Worm (Caenorhabditis elegans): ENCODE data around the gene B0228.7.

The B0228.7 gene

DNA sequence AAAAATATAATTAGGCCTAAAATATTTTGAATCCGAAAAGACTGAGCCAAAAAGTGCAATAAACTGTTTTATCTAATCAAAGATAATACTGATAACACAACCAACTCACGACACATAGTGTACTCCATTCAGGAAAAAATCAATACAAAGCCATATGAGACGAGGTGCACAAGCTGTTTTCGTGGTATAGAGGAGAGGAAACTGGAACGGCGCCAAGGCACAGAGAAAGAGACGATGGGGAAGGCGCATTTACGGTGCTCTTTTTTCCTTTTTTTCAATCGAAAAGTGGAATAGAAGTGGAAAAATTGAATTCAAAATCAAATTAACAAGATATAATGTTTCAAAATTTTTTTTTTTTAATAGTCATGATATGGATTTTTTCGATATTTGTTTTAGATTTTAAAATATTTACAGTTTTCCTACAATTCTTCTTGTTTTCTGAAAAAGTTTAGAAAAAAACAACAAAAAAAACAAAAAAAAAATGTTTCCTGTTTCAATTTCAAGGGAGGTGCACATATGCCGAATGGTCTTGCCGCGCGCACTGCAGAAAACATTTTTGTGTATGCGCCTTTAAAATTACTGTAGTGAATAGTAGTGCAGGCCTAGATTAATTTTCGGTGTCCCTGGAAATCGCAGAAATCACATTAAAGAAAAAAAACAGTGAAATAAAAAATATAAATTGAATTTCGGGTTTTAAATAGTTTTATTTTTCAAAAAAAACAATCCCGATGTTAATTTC lies at the start of gene B0228.7:
Gene B0228.7 (minus strand): TSS at position 627 of the 739 bp plus-strand sequence.
- TF ChIP-seq med-1 (GFP tag; optimal IDR thresholded peaks at IDR 0.05; ENCODE audit: insufficient read depth) = no peak
- no peak for TF ChIP-seq tab-1 (GFP tag; IDR thresholded peaks at IDR 0.05)
- no peak for TF ChIP-seq T22C8.4 (GFP tag; IDR thresholded peaks at IDR 0.05)
- no peak for TF ChIP-seq cog-1 (tag; optimal IDR thresholded peaks at IDR 0.05)
- TF ChIP-seq ref-1 (GFP tag; conservative IDR thresholded peaks at IDR 0.05) = no peak
- no peak for TF ChIP-seq ztf-29 (GFP tag; IDR thresholded peaks at IDR 0.05)
- TF ChIP-seq klf-2 (GFP tag; conservative IDR thresholded peaks at IDR 0.05) = no peak
- TF ChIP-seq ztf-23 (GFP tag; IDR thresholded peaks at IDR 0.05) = no peak
- TF ChIP-seq flt-1 (GFP tag; IDR thresholded peaks at IDR 0.05) = no peak

DNA sequence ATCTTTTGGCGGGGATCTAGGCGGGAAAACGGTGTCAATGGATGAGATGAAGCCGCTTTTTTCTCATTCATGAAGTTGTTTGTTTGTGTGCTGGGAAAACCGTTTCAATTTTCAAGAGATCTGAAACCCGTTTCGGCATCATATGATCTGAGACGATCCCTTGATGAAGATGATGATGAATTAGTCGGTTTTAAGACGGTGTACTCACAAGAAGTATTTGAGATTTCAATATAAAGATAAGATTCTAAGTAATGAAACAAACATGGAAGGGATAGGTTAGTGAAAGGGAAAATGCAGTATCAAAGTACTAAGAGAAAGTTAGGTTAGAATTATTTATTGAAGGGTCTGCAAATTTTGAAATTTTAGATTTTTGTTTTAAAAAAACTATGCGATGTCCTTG lies 49.3 kb upstream of the B0228.7 start:
- TF ChIP-seq flt-1 (GFP tag; IDR thresholded peaks at IDR 0.05) (no peak), ref-1 (GFP tag; conservative IDR thresholded peaks at IDR 0.05) (no peak), T22C8.4 (GFP tag; IDR thresholded peaks at IDR 0.05) (no peak), klf-2 (GFP tag; conservative IDR thresholded peaks at IDR 0.05) (no peak), med-1 (GFP tag; optimal IDR thresholded peaks at IDR 0.05; ENCODE audit: insufficient read depth) (no peak), ztf-29 (GFP tag; IDR thresholded peaks at IDR 0.05) (no peak), cog-1 (tag; optimal IDR thresholded peaks at IDR 0.05) (no peak), tab-1 (GFP tag; IDR thresholded peaks at IDR 0.05) (no peak), ztf-23 (GFP tag; IDR thresholded peaks at IDR 0.05) (no peak)

DNA sequence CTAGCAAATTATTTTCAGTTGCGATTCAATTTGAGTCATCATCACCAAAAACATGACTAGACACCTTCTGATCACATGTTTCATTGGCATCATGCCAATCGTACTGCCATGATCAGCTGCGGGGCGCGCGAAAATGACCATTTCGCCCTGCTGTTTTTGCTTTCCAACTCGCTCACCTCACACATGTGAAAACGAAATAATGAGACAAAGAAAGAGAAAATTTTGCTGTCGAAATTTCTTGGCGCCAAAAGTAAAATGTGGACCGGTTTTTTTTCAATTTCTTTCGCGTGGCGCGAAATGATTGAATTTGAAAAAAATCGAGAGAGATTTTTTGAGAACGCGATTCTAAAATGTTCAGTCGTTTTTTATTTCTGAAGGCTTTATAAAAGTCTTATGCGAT lies 48.0 kb upstream of the B0228.7 start:
- TF ChIP-seq ref-1 (GFP tag; conservative IDR thresholded peaks at IDR 0.05) (no peak), klf-2 (GFP tag; conservative IDR thresholded peaks at IDR 0.05) (no peak), tab-1 (GFP tag; IDR thresholded peaks at IDR 0.05) (no peak), ztf-23 (GFP tag; IDR thresholded peaks at IDR 0.05) (no peak), med-1 (GFP tag; optimal IDR thresholded peaks at IDR 0.05; ENCODE audit: insufficient read depth) (no peak), cog-1 (tag; optimal IDR thresholded peaks at IDR 0.05) (no peak), ztf-29 (GFP tag; IDR thresholded peaks at IDR 0.05) (no peak), flt-1 (GFP tag; IDR thresholded peaks at IDR 0.05) (no peak), T22C8.4 (GFP tag; IDR thresholded peaks at IDR 0.05) (no peak)

DNA sequence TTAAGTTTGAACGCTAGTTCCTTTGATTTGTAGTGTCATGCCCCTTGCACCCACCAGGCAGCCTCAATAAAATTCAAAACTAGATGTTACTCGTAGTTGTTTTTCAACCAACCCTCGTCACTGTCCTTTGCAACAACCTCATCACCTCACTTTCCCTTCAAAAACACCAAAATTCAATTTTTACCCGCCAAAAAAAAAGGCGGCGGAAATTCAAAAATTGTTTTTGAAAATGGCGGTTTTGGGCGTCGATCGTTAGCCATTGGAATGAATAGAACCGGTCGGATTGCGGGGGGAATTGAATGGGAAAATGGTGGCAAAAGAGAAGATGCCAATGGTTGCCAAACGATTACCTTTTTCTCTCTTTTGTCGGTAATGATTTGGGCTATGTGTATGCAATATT lies 47.2 kb upstream of the B0228.7 start:
- TF ChIP-seq T22C8.4 (GFP tag; IDR thresholded peaks at IDR 0.05) = no peak
- no peak for TF ChIP-seq ref-1 (GFP tag; conservative IDR thresholded peaks at IDR 0.05)
- no peak for TF ChIP-seq klf-2 (GFP tag; conservative IDR thresholded peaks at IDR 0.05)
- TF ChIP-seq ztf-23 (GFP tag; IDR thresholded peaks at IDR 0.05) = no peak
- no peak for TF ChIP-seq ztf-29 (GFP tag; IDR thresholded peaks at IDR 0.05)
- TF ChIP-seq flt-1 (GFP tag; IDR thresholded peaks at IDR 0.05) = no peak
- TF ChIP-seq tab-1 (GFP tag; IDR thresholded peaks at IDR 0.05) = no peak
- TF ChIP-seq med-1 (GFP tag; optimal IDR thresholded peaks at IDR 0.05; ENCODE audit: insufficient read depth) = no peak
- TF ChIP-seq cog-1 (tag; optimal IDR thresholded peaks at IDR 0.05) = no peak

DNA sequence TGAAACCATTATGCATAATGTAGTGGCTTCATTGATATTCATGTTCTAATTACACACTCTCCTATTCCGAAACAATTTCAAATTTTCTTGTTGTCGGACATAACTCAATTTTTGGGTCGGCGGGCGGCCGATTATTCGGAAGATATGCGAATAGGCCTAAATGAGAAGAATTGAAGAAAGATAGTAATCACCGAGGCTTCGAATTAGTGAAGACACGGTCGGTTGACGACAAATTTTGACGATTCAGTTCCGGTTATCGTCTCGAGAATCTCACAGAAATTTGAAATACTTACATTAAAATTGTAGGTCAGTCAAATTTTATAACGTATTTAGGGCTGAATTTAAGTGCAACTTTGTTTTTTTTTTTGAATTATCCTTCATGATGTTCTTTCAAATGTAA lies 44.4 kb upstream of the B0228.7 start:
- TF ChIP-seq ztf-23 (GFP tag; IDR thresholded peaks at IDR 0.05) = no peak
- no peak for TF ChIP-seq flt-1 (GFP tag; IDR thresholded peaks at IDR 0.05)
- no peak for TF ChIP-seq ref-1 (GFP tag; conservative IDR thresholded peaks at IDR 0.05)
- no peak for TF ChIP-seq T22C8.4 (GFP tag; IDR thresholded peaks at IDR 0.05)
- TF ChIP-seq klf-2 (GFP tag; conservative IDR thresholded peaks at IDR 0.05) = no peak
- TF ChIP-seq tab-1 (GFP tag; IDR thresholded peaks at IDR 0.05) = no peak
- no peak for TF ChIP-seq cog-1 (tag; optimal IDR thresholded peaks at IDR 0.05)
- no peak for TF ChIP-seq med-1 (GFP tag; optimal IDR thresholded peaks at IDR 0.05; ENCODE audit: insufficient read depth)
- TF ChIP-seq ztf-29 (GFP tag; IDR thresholded peaks at IDR 0.05) = no peak

DNA sequence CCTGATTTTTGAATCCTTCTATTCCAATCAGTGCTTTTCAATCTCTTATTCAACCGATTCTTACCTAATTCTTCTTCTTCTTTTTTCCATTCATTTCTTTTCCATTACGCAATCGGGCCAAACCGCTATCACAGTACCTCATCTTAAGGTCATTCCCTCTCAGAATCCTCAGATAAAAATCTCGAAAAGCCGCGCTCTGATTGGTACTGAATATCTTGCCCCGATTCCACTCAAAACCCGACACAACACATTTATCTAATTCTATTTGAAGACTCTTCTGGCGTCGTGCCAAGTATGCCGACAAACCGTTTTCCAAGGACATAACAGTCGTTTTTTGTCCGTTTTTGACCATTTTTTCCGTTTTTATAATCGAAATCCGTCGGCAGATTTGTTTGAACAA lies 43.1 kb upstream of the B0228.7 start:
- TF ChIP-seq T22C8.4 (GFP tag; IDR thresholded peaks at IDR 0.05) (no peak), ztf-29 (GFP tag; IDR thresholded peaks at IDR 0.05) (no peak), flt-1 (GFP tag; IDR thresholded peaks at IDR 0.05) (no peak), tab-1 (GFP tag; IDR thresholded peaks at IDR 0.05) (no peak), cog-1 (tag; optimal IDR thresholded peaks at IDR 0.05) (no peak), ref-1 (GFP tag; conservative IDR thresholded peaks at IDR 0.05) (no peak), klf-2 (GFP tag; conservative IDR thresholded peaks at IDR 0.05) (no peak), med-1 (GFP tag; optimal IDR thresholded peaks at IDR 0.05; ENCODE audit: insufficient read depth) (no peak)

DNA sequence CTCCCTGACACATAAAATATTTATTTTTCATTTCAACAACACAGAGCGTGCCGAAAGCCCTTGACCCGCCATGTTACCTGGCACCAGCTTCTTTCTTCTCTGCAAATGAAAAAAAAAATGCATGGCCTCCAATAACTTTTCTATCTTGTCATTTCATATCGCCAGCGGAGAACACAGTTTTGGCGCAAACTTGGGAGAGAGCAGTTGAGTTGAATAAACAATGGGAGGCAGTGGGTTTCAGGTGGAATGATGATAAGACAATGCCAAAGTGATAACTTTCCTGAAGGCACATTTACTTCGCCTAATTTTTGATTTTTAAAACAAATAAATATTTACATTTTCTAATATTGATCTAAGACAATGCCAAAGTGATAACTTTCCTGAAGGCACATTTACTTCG lies 42.4 kb upstream of the B0228.7 start:
- TF ChIP-seq ztf-29 (GFP tag; IDR thresholded peaks at IDR 0.05) (no peak), ztf-23 (GFP tag; IDR thresholded peaks at IDR 0.05) (no peak), ref-1 (GFP tag; conservative IDR thresholded peaks at IDR 0.05) (no peak), tab-1 (GFP tag; IDR thresholded peaks at IDR 0.05) (no peak), T22C8.4 (GFP tag; IDR thresholded peaks at IDR 0.05) (no peak), flt-1 (GFP tag; IDR thresholded peaks at IDR 0.05) (no peak), med-1 (GFP tag; optimal IDR thresholded peaks at IDR 0.05; ENCODE audit: insufficient read depth) (no peak), cog-1 (tag; optimal IDR thresholded peaks at IDR 0.05) (no peak), klf-2 (GFP tag; conservative IDR thresholded peaks at IDR 0.05) (no peak)

DNA sequence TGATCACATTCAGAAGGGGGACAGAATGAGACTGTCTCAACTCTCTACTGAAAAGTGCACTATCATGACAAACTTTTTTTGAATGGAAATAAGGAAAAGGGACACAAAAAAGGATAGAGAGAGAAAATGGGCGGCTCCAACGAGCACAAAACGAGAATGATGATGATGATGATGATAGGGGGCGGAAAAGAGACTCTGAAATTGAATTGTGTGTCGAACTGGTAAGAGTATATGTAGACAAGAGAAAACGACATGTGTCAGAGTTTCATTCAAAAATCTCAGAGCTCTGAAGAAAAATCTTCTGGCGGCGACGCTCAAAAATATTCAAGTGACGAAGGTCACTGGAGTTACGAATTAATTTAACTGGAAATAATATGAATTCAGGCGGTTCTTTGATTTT lies 36.5 kb upstream of the B0228.7 start:
- TF ChIP-seq cog-1 (tag; optimal IDR thresholded peaks at IDR 0.05) = no peak
- TF ChIP-seq ztf-23 (GFP tag; IDR thresholded peaks at IDR 0.05) = no peak
- no peak for TF ChIP-seq flt-1 (GFP tag; IDR thresholded peaks at IDR 0.05)
- TF ChIP-seq ztf-29 (GFP tag; IDR thresholded peaks at IDR 0.05) = no peak
- TF ChIP-seq med-1 (GFP tag; optimal IDR thresholded peaks at IDR 0.05; ENCODE audit: insufficient read depth) = no peak
- TF ChIP-seq tab-1 (GFP tag; IDR thresholded peaks at IDR 0.05) = no peak

DNA sequence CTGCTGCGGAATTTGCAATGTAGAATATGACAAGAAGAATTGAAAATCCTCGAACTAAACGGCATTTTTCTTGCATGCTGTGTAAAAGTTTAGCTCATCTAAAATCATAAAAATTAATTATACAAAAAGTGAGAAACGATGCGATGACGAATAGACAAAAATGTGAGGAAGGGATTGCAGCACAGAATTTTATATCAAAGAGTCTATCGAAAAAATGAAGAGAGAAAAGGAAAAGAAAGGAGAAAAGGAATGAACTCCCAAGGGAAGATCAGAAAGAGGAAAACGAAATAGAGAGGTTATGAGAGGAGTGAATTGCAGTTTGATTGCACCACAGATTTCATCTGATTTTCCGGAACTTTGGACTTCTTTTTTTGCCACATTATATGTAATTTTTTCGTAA lies 35.4 kb upstream of the B0228.7 start, which contains the start of gene glr-4:
Gene glr-4 (minus strand): TSS at position 101 of the 400 bp plus-strand sequence.
- TF ChIP-seq tab-1 (GFP tag; IDR thresholded peaks at IDR 0.05) = no peak
- no peak for TF ChIP-seq ztf-23 (GFP tag; IDR thresholded peaks at IDR 0.05)
- no peak for TF ChIP-seq cog-1 (tag; optimal IDR thresholded peaks at IDR 0.05)
- no peak for TF ChIP-seq med-1 (GFP tag; optimal IDR thresholded peaks at IDR 0.05; ENCODE audit: insufficient read depth)
- TF ChIP-seq klf-2 (GFP tag; conservative IDR thresholded peaks at IDR 0.05) = no peak
- TF ChIP-seq ztf-29 (GFP tag; IDR thresholded peaks at IDR 0.05) = no peak
- TF ChIP-seq ref-1 (GFP tag; conservative IDR thresholded peaks at IDR 0.05) = no peak
- TF ChIP-seq T22C8.4 (GFP tag; IDR thresholded peaks at IDR 0.05) = no peak
- TF ChIP-seq flt-1 (GFP tag; IDR thresholded peaks at IDR 0.05) = no peak
